Fruit fly (Drosophila melanogaster) whole organism, prepupa: ENCODE measurements around the gene CG33062.

Experiments used
- CG16779 ChIP-seq: fragments of 200-800 bp; sonication (Bioruptor generic); optimal IDR thresholded peaks from 3 replicates; lab custom pipeline; 2017; ENCODE audit warnings: missing biosample characterization, mild to moderate bottlenecking, missing genetic modification characterization
- CG6808 ChIP-seq: fragments of 200-800 bp; sonication (Bioruptor generic); optimal IDR thresholded peaks from 3 replicates; lab custom pipeline; 2017; ENCODE audit warnings: missing biosample characterization, missing genetic modification characterization, mild to moderate bottlenecking, moderate library complexity, missing genetic modification reagents
- CG6854 ChIP-seq: fragments of 200-800 bp; sonication (Bioruptor generic); optimal IDR thresholded peaks from 2 replicates; lab custom pipeline; 2017; ENCODE audit warnings: missing biosample characterization, mild to moderate bottlenecking, missing genetic modification characterization
- CG8119 ChIP-seq: fragments of 200-800 bp; sonication (Bioruptor generic); IDR thresholded peaks from 3 replicates; pipeline ENCODE4 v1.3.6; 2022; ENCODE audit warnings: missing biosample characterization, missing genetic modification characterization
- Hr4 ChIP-seq: fragments of 200-800 bp; sonication (Bioruptor generic); optimal IDR thresholded peaks from 3 replicates; lab custom pipeline; 2016; ENCODE audit warnings: missing biosample characterization, missing genetic modification characterization
- OdsH ChIP-seq: fragments of 200-800 bp; sonication (Bioruptor generic); optimal IDR thresholded peaks from 3 replicates; lab custom pipeline; 2016; ENCODE audit warnings: missing biosample characterization, missing genetic modification characterization
- Sox14 ChIP-seq: fragments of 200-800 bp; sonication (Bioruptor generic); optimal IDR thresholded peaks from 3 replicates; lab custom pipeline; 2016; ENCODE audit warnings: missing biosample characterization, missing genetic modification characterization
- achi ChIP-seq: fragments of 200-800 bp; sonication (Bioruptor generic); optimal IDR thresholded peaks from 3 replicates; lab custom pipeline; 2016; ENCODE audit warnings: missing biosample characterization, missing genetic modification characterization
- dac ChIP-seq: fragments of 200-800 bp; sonication (Bioruptor generic); optimal IDR thresholded peaks from 2 replicates; lab custom pipeline; 2017; ENCODE audit warnings: missing biosample characterization, mild to moderate bottlenecking, missing genetic modification characterization
- esn ChIP-seq: fragments of 200-800 bp; sonication (Bioruptor generic); optimal IDR thresholded peaks from 2 replicates; lab custom pipeline; 2016; ENCODE audit warnings: missing biosample characterization, mild to moderate bottlenecking, missing genetic modification characterization, moderate library complexity

DNA sequence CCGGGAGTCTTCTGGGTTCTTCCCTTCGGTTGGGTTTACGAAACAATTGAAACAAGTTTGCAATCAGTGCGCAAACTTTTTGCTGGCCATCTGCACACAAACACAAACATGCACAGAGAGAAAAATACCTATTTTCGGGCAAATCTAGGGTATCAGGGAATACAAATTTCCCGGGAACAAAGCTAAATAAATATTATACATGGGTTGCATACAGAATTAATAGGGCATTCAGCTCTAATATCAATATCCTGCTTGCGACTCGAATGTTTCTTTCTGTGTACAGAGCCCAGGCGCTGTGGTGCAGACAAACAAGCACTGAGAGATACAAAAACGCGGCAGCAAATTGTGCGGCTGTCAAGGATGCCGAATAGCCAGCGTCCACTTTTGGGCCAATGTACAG, 2.2 kb downstream of the CG33062 start:
- TF ChIP-seq CG6854 (GFP tag; lab: Kevin White, UChicago) (no peak), CG8119 (0 out of 3 replicates have a peak, but pooled peaks have one; percentile 13), CG6808 (no peak), achi (peak; percentile 22), OdsH (GFP tag; lab: Kevin White, UChicago) (peak; percentile 19), esn (GFP tag; lab: Kevin White, UChicago) (no peak), dac (GFP tag; lab: Kevin White, UChicago) (no peak), Hr4 (GFP tag; lab: Kevin White, UChicago) (no peak), Sox14 (GFP tag; lab: Kevin White, UChicago) (peak; percentile 28), CG16779 (tag; lab: Kevin White, UChicago) (no peak)
